Worm (Caenorhabditis elegans) whole organism, L4 larva: ENCODE measurements around the gene swt-1.
A peak's percentile ranks its signal among the peaks of the same experiment; 100 is the strongest.

Experiments used
- D1046.2 ChIP-seq: fragments of 200-800 bp; sonication (Bioruptor generic); IDR thresholded peaks from 2 replicates; pipeline ENCODE4 v1.3.6; 2022; ENCODE audit warnings: missing genetic modification characterization, missing compliant biosample characterization
- F37D6.2 ChIP-seq: sonication (generic microtip); optimal IDR thresholded peaks from 2 replicates; lab custom pipeline; 2016; ENCODE audit warnings: mild to moderate bottlenecking, missing genetic modification characterization, missing compliant biosample characterization
- T26A8.4 ChIP-seq: fragments of 200-800 bp; sonication (Bioruptor generic); IDR thresholded peaks from 2 replicates; pipeline ENCODE4 v1.3.6; 2022; ENCODE audit warnings: missing genetic modification characterization, missing compliant biosample characterization
- Y48G9A.11 ChIP-seq: fragments of 200-800 bp; sonication (Bioruptor generic); IDR thresholded peaks from 2 replicates; pipeline ENCODE4 v1.3.6; 2022; ENCODE audit warnings: missing genetic modification reagents, missing genetic modification characterization, missing compliant biosample characterization
- ZK337.2 ChIP-seq: fragments of 200-800 bp; sonication (Bioruptor generic); IDR thresholded peaks from 2 replicates; pipeline ENCODE4 v1.3.6; 2022; ENCODE audit warnings: missing genetic modification reagents, missing genetic modification characterization, missing compliant biosample characterization
- ZK546.5 ChIP-seq, 2 experiments: sonication (generic microtip); optimal IDR thresholded peaks; 2 replicates each; lab custom pipeline; 2017; ENCODE audit warnings: missing biosample characterization in 2 of 2, missing genetic modification characterization in 2 of 2
- aha-1 ChIP-seq: fragments of 150-350 bp; peaks from one replicate; lab custom pipeline; 2014; ENCODE audit warnings: missing biosample characterization, missing genetic modification characterization
- aly-2 ChIP-seq: sonication (generic microtip); optimal IDR thresholded peaks from 2 replicates; lab custom pipeline; 2018; ENCODE audit warnings: missing biosample characterization, missing genetic modification characterization
- ama-1 ChIP-seq: fragments of 150-350 bp; optimal IDR thresholded peaks from 2 replicates; lab custom pipeline; 2014; ENCODE audit warnings: inconsistent platforms, mixed read lengths
- attf-4 ChIP-seq: sonication (generic microtip); optimal IDR thresholded peaks from 3 replicates; lab custom pipeline; 2017; ENCODE audit warnings: missing biosample characterization, missing genetic modification characterization
- ceh-20 ChIP-seq: fragments of 200-800 bp; sonication (Bioruptor generic); IDR thresholded peaks from 2 replicates; pipeline ENCODE4 v1.3.6; 2022; ENCODE audit warnings: missing genetic modification reagents, missing genetic modification characterization, missing compliant biosample characterization
- ceh-44 ChIP-seq: fragments of 200-800 bp; sonication (Bioruptor generic); IDR thresholded peaks from 2 replicates; pipeline ENCODE4 v1.3.6; 2022; ENCODE audit warnings: missing genetic modification reagents, missing genetic modification characterization, missing compliant biosample characterization
- ceh-62 ChIP-seq: sonication (generic microtip); optimal IDR thresholded peaks from 2 replicates; lab custom pipeline; 2017; ENCODE audit warnings: missing biosample characterization, missing genetic modification characterization
- ceh-82 ChIP-seq: sonication (generic microtip); optimal IDR thresholded peaks from 2 replicates; lab custom pipeline; 2017; ENCODE audit warnings: missing biosample characterization, missing genetic modification characterization
- daf-16 ChIP-seq, 3 experiments: sonication (generic microtip); optimal IDR thresholded peaks; 2 replicates each; lab custom pipeline; 2016 to 2017; ENCODE audit warnings: missing genetic modification characterization in 3 of 3, missing genetic modification reagents in 3 of 3, mild to moderate bottlenecking in 2 of 3, missing compliant biosample characterization in 2 of 3, missing biosample characterization in 1 of 3, moderate library complexity in 1 of 3
- daf-8 ChIP-seq: fragments of 200-800 bp; sonication (Bioruptor generic); IDR thresholded peaks from 2 replicates; pipeline ENCODE4 v1.3.6; 2022; ENCODE audit warnings: missing genetic modification characterization, missing compliant biosample characterization
- dmd-9 ChIP-seq: fragments of 200-800 bp; sonication (Bioruptor generic); IDR thresholded peaks from 2 replicates; pipeline ENCODE4 v1.3.6; 2022; ENCODE audit warnings: missing genetic modification reagents, missing genetic modification characterization, missing compliant biosample characterization
- egl-27 ChIP-seq: sonication (generic microtip); optimal IDR thresholded peaks from 3 replicates; lab custom pipeline; 2017; ENCODE audit warnings: missing biosample characterization, missing genetic modification reagents, missing genetic modification characterization
- fkh-10 ChIP-seq: fragments of 150-350 bp; optimal IDR thresholded peaks from 2 replicates; lab custom pipeline; 2014; ENCODE audit warnings: missing biosample characterization, missing genetic modification reagents, missing genetic modification characterization
- hif-1 ChIP-seq, 2 experiments: sonication (generic microtip); optimal IDR thresholded peaks; 2 replicates each; lab custom pipeline; 2016 to 2017; ENCODE audit warnings: missing compliant biosample characterization in 2 of 2, missing genetic modification characterization in 2 of 2, missing genetic modification reagents in 2 of 2, missing genotype in 2 of 2, mild to moderate bottlenecking in 1 of 2
- hlh-11 ChIP-seq: fragments of 200-800 bp; sonication (Bioruptor generic); optimal IDR thresholded peaks from 2 replicates; lab custom pipeline; 2018; ENCODE audit warnings: mild to moderate bottlenecking, missing genetic modification characterization, missing compliant biosample characterization
- jun-1 ChIP-seq: fragments of 150-350 bp; optimal IDR thresholded peaks from 2 replicates; lab custom pipeline; 2014; ENCODE audit warnings: missing biosample characterization, missing genetic modification reagents, missing genetic modification characterization
- lin-38 ChIP-seq: fragments of 200-800 bp; sonication (Bioruptor generic); IDR thresholded peaks from 2 replicates; pipeline ENCODE4 v1.3.6; 2022; ENCODE audit warnings: missing genetic modification reagents, missing genetic modification characterization, missing compliant biosample characterization
- lin-39 ChIP-seq: fragments of 150-350 bp; optimal IDR thresholded peaks from 2 replicates; lab custom pipeline; 2014; ENCODE audit warnings: missing biosample characterization, missing genetic modification reagents, missing genetic modification characterization
- lir-3 ChIP-seq: sonication (generic microtip); optimal IDR thresholded peaks from 2 replicates; lab custom pipeline; 2016; ENCODE audit warnings: mild to moderate bottlenecking, missing genetic modification characterization, missing compliant biosample characterization
- lsy-2 ChIP-seq, 2 experiments: fragments of 150-350 bp in 1 of 2; sonication (generic microtip) in 1 of 2; optimal IDR thresholded peaks; 2 replicates each; lab custom pipeline; 2014 to 2017; ENCODE audit warnings: missing biosample characterization in 2 of 2, missing genetic modification characterization in 2 of 2
- mdl-1 ChIP-seq, 2 experiments: fragments of 150-350 bp in 1 of 2; sonication (generic microtip) in 1 of 2; optimal IDR thresholded peaks; 2 replicates each; lab custom pipeline; 2014 to 2017; ENCODE audit warnings: missing biosample characterization in 2 of 2, missing genetic modification characterization in 2 of 2
- mxl-2 ChIP-seq: fragments of 200-800 bp; sonication (Bioruptor generic); conservative IDR thresholded peaks from 2 replicates; pipeline ENCODE4 v1.3.6; 2022; ENCODE audit warnings: missing genetic modification reagents, missing genetic modification characterization, missing compliant biosample characterization
- mxl-3 ChIP-seq: fragments of 200-800 bp; sonication (Bioruptor generic); optimal IDR thresholded peaks from 2 replicates; lab custom pipeline; 2018; ENCODE audit warnings: mild to moderate bottlenecking, missing genetic modification characterization, missing compliant biosample characterization
- nhr-10 ChIP-seq: fragments of 150-350 bp; optimal IDR thresholded peaks from 2 replicates; lab custom pipeline; 2014; ENCODE audit warnings: missing biosample characterization, missing genetic modification characterization
- nhr-11 ChIP-seq: fragments of 150-350 bp; optimal IDR thresholded peaks from 2 replicates; lab custom pipeline; 2014; ENCODE audit warnings: missing biosample characterization, missing genetic modification characterization
- nhr-237 ChIP-seq: sonication (generic microtip); optimal IDR thresholded peaks from 2 replicates; lab custom pipeline; 2017; ENCODE audit warnings: missing biosample characterization, missing genetic modification characterization
- nhr-25 ChIP-seq: sonication (generic microtip); optimal IDR thresholded peaks from 2 replicates; lab custom pipeline; 2017; ENCODE audit warnings: missing genetic modification characterization, mild to moderate bottlenecking, missing compliant biosample characterization, antibody characterized with exemption, moderate library complexity, borderline replicate concordance; ENCODE audit not compliant: insufficient read depth
- nhr-42 ChIP-seq: fragments of 200-800 bp; sonication (Bioruptor generic); IDR thresholded peaks from 2 replicates; pipeline ENCODE4 v1.3.6; 2022; ENCODE audit warnings: missing genetic modification characterization, missing compliant biosample characterization
- nhr-48 ChIP-seq: sonication (generic microtip); optimal IDR thresholded peaks from 2 replicates; lab custom pipeline; 2016; ENCODE audit warnings: mild to moderate bottlenecking, missing genetic modification characterization, missing compliant biosample characterization
- nhr-76 ChIP-seq: fragments of 150-350 bp; optimal IDR thresholded peaks from 2 replicates; lab custom pipeline; 2014; ENCODE audit warnings: missing biosample characterization, missing genetic modification characterization
- nhr-77 ChIP-seq: fragments of 150-350 bp; optimal IDR thresholded peaks from 2 replicates; lab custom pipeline; 2014; ENCODE audit warnings: missing biosample characterization, missing genetic modification characterization
- php-3 ChIP-seq: fragments of 200-800 bp; sonication (Bioruptor generic); IDR thresholded peaks from 2 replicates; pipeline ENCODE4 v1.3.6; 2022; ENCODE audit warnings: missing genetic modification reagents, missing genetic modification characterization, missing compliant biosample characterization
- pqm-1 ChIP-seq: sonication (generic microtip); optimal IDR thresholded peaks from 2 replicates; lab custom pipeline; 2017; ENCODE audit warnings: missing biosample characterization, missing genetic modification characterization
- sdz-12 ChIP-seq: fragments of 200-800 bp; sonication (Bioruptor generic); optimal IDR thresholded peaks from 2 replicates; lab custom pipeline; 2018; ENCODE audit warnings: mild to moderate bottlenecking, missing genetic modification characterization, missing compliant biosample characterization
- skn-1 ChIP-seq: fragments of 150-350 bp; optimal IDR thresholded peaks from 2 replicates; lab custom pipeline; 2014; ENCODE audit warnings: missing biosample characterization, missing genetic modification characterization
- snpc-1.2 ChIP-seq: fragments of 200-800 bp; sonication (Bioruptor generic); IDR thresholded peaks from 2 replicates; pipeline ENCODE4 v1.3.6; 2022; ENCODE audit warnings: missing genetic modification reagents, missing genetic modification characterization, missing compliant biosample characterization
- tra-1 ChIP-seq: fragments of 200-800 bp; sonication (Bioruptor generic); IDR thresholded peaks from 2 replicates; pipeline ENCODE4 v1.3.6; 2022; ENCODE audit warnings: missing genetic modification reagents, missing genetic modification characterization, missing compliant biosample characterization
- unc-39 ChIP-seq: sonication (generic microtip); optimal IDR thresholded peaks from 2 replicates; lab custom pipeline; 2017; ENCODE audit warnings: missing biosample characterization, missing genetic modification characterization
- unc-62 ChIP-seq, 3 experiments: fragments of 150-350 bp in 1 of 3; sonication (generic microtip); optimal IDR thresholded peaks in 2 of 3; peaks in 1 of 3; 1 replicate in 1 of 3; 2 replicates in 2 of 3; lab custom pipeline; 2014 to 2017; ENCODE audit warnings: missing biosample characterization in 3 of 3, missing genetic modification characterization in 3 of 3, missing genetic modification reagents in 3 of 3, missing genotype in 1 of 3
- vab-7 ChIP-seq: fragments of 200-800 bp; sonication (Bioruptor generic); IDR thresholded peaks from 2 replicates; pipeline ENCODE4 v1.3.6; 2022; ENCODE audit warnings: missing genetic modification reagents, missing genetic modification characterization, missing compliant biosample characterization
- zip-11 ChIP-seq: fragments of 200-800 bp; sonication (Bioruptor generic); IDR thresholded peaks from 2 replicates; pipeline ENCODE4 v1.3.6; 2022; ENCODE audit warnings: missing genetic modification characterization, missing compliant biosample characterization
- ztf-7 ChIP-seq: fragments of 150-350 bp; optimal IDR thresholded peaks from 2 replicates; lab custom pipeline; 2014; ENCODE audit warnings: missing biosample characterization, missing genetic modification characterization

Gene swt-1

DNA sequence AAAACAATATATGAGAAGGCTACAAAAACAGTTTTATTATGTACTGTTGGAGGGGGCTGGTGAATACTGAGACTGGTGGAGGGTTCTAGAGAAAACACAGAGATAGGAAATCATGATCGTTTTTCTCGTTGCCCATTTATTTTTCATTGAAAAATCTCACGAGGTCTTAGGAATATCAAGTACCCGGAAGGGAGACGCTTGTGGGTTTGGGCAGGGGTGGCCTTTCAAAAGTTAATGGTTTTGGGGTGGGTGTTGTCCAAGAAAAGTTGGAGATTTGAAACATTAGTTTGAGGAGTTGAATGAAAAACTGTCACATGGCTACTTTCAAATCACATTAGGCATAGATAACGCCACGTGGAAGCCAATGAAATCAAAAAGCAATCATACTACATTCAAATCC lies 12.6 kb upstream of the swt-1 start (continued):
- no peak for TF ChIP-seq dmd-9 (GFP tag; lab: Robert Waterston, UW)
- TF ChIP-seq sdz-12 (GFP tag; lab: Kevin White, UChicago) = no peak
- no peak for TF ChIP-seq nhr-237 (tag; lab: Kevin White, UChicago)
- no peak for TF ChIP-seq nhr-77 (tag; lab: Kevin White, UChicago)
- no peak for TF ChIP-seq mdl-1 (tag; optimal IDR thresholded peaks at IDR 0.05; lab: Kevin White, UChicago)
- TF ChIP-seq nhr-42 (GFP tag; lab: Robert Waterston, UW) = no peak
- 0 out of 2 replicates have a peak, but pooled peaks have one; percentile 12 for TF ChIP-seq ceh-20 (GFP tag; lab: Robert Waterston, UW)
- no peak for TF ChIP-seq nhr-11 (tag; lab: Kevin White, UChicago)
- TF ChIP-seq nhr-48 = no peak
- TF ChIP-seq daf-16 (GFP tag; optimal IDR thresholded peaks at IDR 0.05; lab: Kevin White, UChicago) = no peak
- peak; percentile 20 for TF ChIP-seq daf-16 (tag; optimal IDR thresholded peaks at IDR 0.05; lab: Kevin White, UChicago)
- no peak for TF ChIP-seq zip-11 (GFP tag; lab: Robert Waterston, UW)
- TF ChIP-seq php-3 (GFP tag; lab: Robert Waterston, UW) = 0 out of 2 replicates have a peak, but pooled peaks have one; percentile 12
- TF ChIP-seq hif-1 (tag; optimal IDR thresholded peaks at IDR 0.05; lab: Kevin White, UChicago) = no peak
- TF ChIP-seq Y48G9A.11 (GFP tag; lab: Robert Waterston, UW) = no peak
- 0 out of 2 replicates have a peak, but pooled peaks have one; percentile 6 for TF ChIP-seq tra-1
- no peak for TF ChIP-seq aly-2 (tag; lab: Kevin White, UChicago)
- peak; percentile 28; the same call in 1 of the 2 replicates for TF ChIP-seq T26A8.4 (GFP tag; lab: Robert Waterston, UW)
- TF ChIP-seq hlh-11 (tag; lab: Kevin White, UChicago) = peak; percentile 30

ce11 chrIV:295734-296201 lies 11.5 kb upstream of the swt-1 start:
- TF ChIP-seq ceh-82 (no peak), lir-3 (tag; lab: Kevin White, UChicago) (no peak), pqm-1 (tag; lab: Kevin White, UChicago) (peak; percentile 76), vab-7 (GFP tag; lab: Robert Waterston, UW) (no peak), ama-1 (lab: Kevin White, UChicago) (no peak), daf-8 (GFP tag; lab: Robert Waterston, UW) (no peak), ceh-44 (GFP tag; lab: Robert Waterston, UW) (no peak), lin-38 (GFP tag; lab: Robert Waterston, UW) (no peak), egl-27 (tag; lab: Kevin White, UChicago) (no peak), mxl-3 (GFP tag; lab: Kevin White, UChicago) (peak; percentile 44), T26A8.4 (GFP tag; lab: Robert Waterston, UW) (0 out of 2 replicates have a peak, but pooled peaks have one; percentile 31), jun-1 (tag; lab: Kevin White, UChicago) (no peak), F37D6.2 (tag; lab: Kevin White, UChicago) (no peak), nhr-25 (tag; lab: Kevin White, UChicago) (no peak), unc-39 (tag; lab: Kevin White, UChicago) (no peak), nhr-10 (tag; lab: Kevin White, UChicago) (no peak), ceh-62 (no peak), unc-62 (GFP tag; optimal IDR thresholded peaks at IDR 0.05 in 1 of 2; lab: Kevin White, UChicago) (peak in 1 of 2 experiments; percentile 92), unc-62 (tag; optimal IDR thresholded peaks at IDR 0.05; lab: Kevin White, UChicago) (no peak), ceh-20 (GFP tag; lab: Robert Waterston, UW) (0 out of 2 replicates have a peak, but pooled peaks have one; percentile 33), attf-4 (no peak), nhr-237 (tag; lab: Kevin White, UChicago) (no peak), daf-16 (GFP tag; optimal IDR thresholded peaks at IDR 0.05; lab: Kevin White, UChicago) (no peak), daf-16 (tag; optimal IDR thresholded peaks at IDR 0.05; lab: Kevin White, UChicago) (peak; percentile 78), lin-39 (tag; lab: Kevin White, UChicago) (no peak), nhr-76 (tag; lab: Kevin White, UChicago) (no peak), ZK546.5 (tag; optimal IDR thresholded peaks at IDR 0.05; lab: Kevin White, UChicago) (no peak), ZK337.2 (no peak), snpc-1.2 (no peak), aha-1 (peak; percentile 85), php-3 (GFP tag; lab: Robert Waterston, UW) (peak; percentile 91), skn-1 (tag; lab: Kevin White, UChicago) (no peak), mxl-2 (GFP tag; lab: Robert Waterston, UW) (peak; percentile 49; the same call in 1 of the 2 replicates), fkh-10 (GFP tag; lab: Kevin White, UChicago) (no peak), tra-1 (peak; percentile 60; the same call in 1 of the 2 replicates), ztf-7 (tag; lab: Kevin White, UChicago) (no peak), lsy-2 (tag; optimal IDR thresholded peaks at IDR 0.05; lab: Kevin White, UChicago) (no peak), D1046.2 (GFP tag; lab: Robert Waterston, UW) (no peak)
